Worm (Caenorhabditis elegans) whole organism, late embryonic: ENCODE results near the gene srbc-22.
A peak's percentile ranks its signal among the peaks of the same experiment; 100 is the strongest.

Source experiments
- C08G9.2 ChIP-seq: sonication (generic microtip); optimal IDR thresholded peaks from 2 replicates; lab custom pipeline; 2016; ENCODE audit warnings: mild to moderate bottlenecking, missing genetic modification characterization, moderate library complexity, missing compliant biosample characterization
- C38D4.7 ChIP-seq: fragments of 200-800 bp; sonication (Bioruptor generic); optimal IDR thresholded peaks from 2 replicates; lab custom pipeline; 2018; ENCODE audit warnings: mild to moderate bottlenecking, missing genetic modification characterization, moderate library complexity, missing compliant biosample characterization
- F13H6.1 ChIP-seq: sonication (generic microtip); optimal IDR thresholded peaks from 2 replicates; lab custom pipeline; 2016; ENCODE audit warnings: missing genetic modification characterization, missing compliant biosample characterization
- K02D7.2 ChIP-seq: sonication (generic microtip); optimal IDR thresholded peaks from 2 replicates; lab custom pipeline; 2017; ENCODE audit warnings: mild to moderate bottlenecking, missing genetic modification characterization, missing compliant biosample characterization
- K09A11.1 ChIP-seq: sonication (generic microtip); optimal IDR thresholded peaks from 2 replicates; lab custom pipeline; 2017; ENCODE audit warnings: antibody characterized with exemption, mild to moderate bottlenecking, missing genetic modification characterization, missing compliant biosample characterization; ENCODE audit not compliant: insufficient read depth
- T23F11.4 ChIP-seq: fragments of 200-800 bp; sonication (Bioruptor generic); optimal IDR thresholded peaks from 2 replicates; lab custom pipeline; 2018; ENCODE audit warnings: mild to moderate bottlenecking, missing genetic modification characterization, missing compliant biosample characterization
- ahr-1 ChIP-seq: sonication (generic microtip); optimal IDR thresholded peaks from 2 replicates; lab custom pipeline; 2016; ENCODE audit warnings: missing genetic modification characterization, missing compliant biosample characterization
- ama-1 ChIP-seq: fragments of 150-350 bp; optimal IDR thresholded peaks from 2 replicates; lab custom pipeline; 2014
- ceh-19 ChIP-seq: fragments of 200-800 bp; sonication (Bioruptor generic); optimal IDR thresholded peaks from 2 replicates; lab custom pipeline; 2018; ENCODE audit warnings: mild to moderate bottlenecking, missing genetic modification characterization, missing compliant biosample characterization
- ceh-30 ChIP-seq: fragments of 150-350 bp; optimal IDR thresholded peaks from 2 replicates; lab custom pipeline; 2014; ENCODE audit warnings: missing biosample characterization, missing genetic modification characterization
- ceh-31 ChIP-seq: sonication (generic microtip); optimal IDR thresholded peaks from 2 replicates; lab custom pipeline; 2016; ENCODE audit warnings: missing genetic modification characterization, missing compliant biosample characterization
- ceh-34 ChIP-seq: sonication (generic microtip); optimal IDR thresholded peaks from 2 replicates; lab custom pipeline; 2016; ENCODE audit warnings: mild to moderate bottlenecking, missing genetic modification characterization, missing compliant biosample characterization
- ceh-45 ChIP-seq: fragments of 200-800 bp; sonication (Bioruptor generic); IDR thresholded peaks from 2 replicates; pipeline ENCODE4 v1.3.6; 2022; ENCODE audit warnings: missing genetic modification reagents, missing genetic modification characterization, missing compliant biosample characterization
- ceh-48 ChIP-seq: sonication (generic microtip); optimal IDR thresholded peaks from 2 replicates; lab custom pipeline; 2016; ENCODE audit warnings: missing genetic modification characterization, inconsistent platforms, missing compliant biosample characterization
- ceh-6 ChIP-seq: fragments of 200-800 bp; sonication (Bioruptor generic); optimal IDR thresholded peaks from 2 replicates; lab custom pipeline; 2018; ENCODE audit warnings: mild to moderate bottlenecking, missing genetic modification characterization, missing compliant biosample characterization
- che-1 ChIP-seq: sonication (generic microtip); optimal IDR thresholded peaks from 2 replicates; lab custom pipeline; 2016; ENCODE audit warnings: mild to moderate bottlenecking, missing genetic modification characterization, missing compliant biosample characterization
- dmd-4 ChIP-seq: sonication (generic microtip); optimal IDR thresholded peaks from 2 replicates; lab custom pipeline; 2016; ENCODE audit warnings: borderline replicate concordance, missing genetic modification characterization, missing compliant biosample characterization
- dve-1 ChIP-seq: sonication (generic microtip); optimal IDR thresholded peaks from 2 replicates; lab custom pipeline; 2017; ENCODE audit warnings: antibody characterized with exemption, mild to moderate bottlenecking, missing genetic modification characterization, missing compliant biosample characterization
- elt-4 ChIP-seq: sonication (generic microtip); optimal IDR thresholded peaks from 2 replicates; lab custom pipeline; 2016; ENCODE audit warnings: missing genetic modification characterization, missing compliant biosample characterization
- ets-4 ChIP-seq: sonication (generic microtip); optimal IDR thresholded peaks from 2 replicates; lab custom pipeline; 2016; ENCODE audit warnings: missing genetic modification characterization, missing compliant biosample characterization
- eyg-1 ChIP-seq: sonication (generic microtip); optimal IDR thresholded peaks from 2 replicates; lab custom pipeline; 2016; ENCODE audit warnings: missing genotype, missing genetic modification characterization, missing compliant biosample characterization
- fax-1 ChIP-seq: sonication (generic microtip); optimal IDR thresholded peaks from 2 replicates; lab custom pipeline; 2016; ENCODE audit warnings: missing genotype, missing genetic modification characterization, missing compliant biosample characterization
- fkh-10 ChIP-seq: fragments of 150-350 bp; optimal IDR thresholded peaks from 2 replicates; lab custom pipeline; 2014; ENCODE audit warnings: missing biosample characterization, missing genetic modification reagents, missing genetic modification characterization
- fkh-6 ChIP-seq: sonication (generic microtip); optimal IDR thresholded peaks from 2 replicates; lab custom pipeline; 2016; ENCODE audit warnings: missing genetic modification characterization, missing compliant biosample characterization
- hlh-30 ChIP-seq: sonication (generic microtip); optimal IDR thresholded peaks from 2 replicates; lab custom pipeline; 2017; ENCODE audit warnings: antibody characterized with exemption, missing genetic modification characterization, missing compliant biosample characterization; ENCODE audit not compliant: insufficient read depth
- hlh-6 ChIP-seq: sonication (generic microtip); optimal IDR thresholded peaks from 2 replicates; lab custom pipeline; 2016; ENCODE audit warnings: missing genotype, missing genetic modification characterization, missing compliant biosample characterization
- lim-6 ChIP-seq: sonication (generic microtip); optimal IDR thresholded peaks from 2 replicates; lab custom pipeline; 2016; ENCODE audit warnings: missing genetic modification characterization, missing compliant biosample characterization
- mec-3 ChIP-seq: sonication (generic microtip); optimal IDR thresholded peaks from 2 replicates; lab custom pipeline; 2016; ENCODE audit warnings: borderline replicate concordance, missing genetic modification characterization, missing compliant biosample characterization
- nfya-1 ChIP-seq: sonication (generic microtip); optimal IDR thresholded peaks from 2 replicates; lab custom pipeline; 2017; ENCODE audit warnings: missing genetic modification characterization, mild to moderate bottlenecking, missing compliant biosample characterization, antibody characterized with exemption, moderate library complexity
- pag-3 ChIP-seq: sonication (generic microtip); optimal IDR thresholded peaks from 2 replicates; lab custom pipeline; 2016; ENCODE audit warnings: missing compliant biosample characterization, missing genetic modification characterization, borderline replicate concordance
- pax-1 ChIP-seq: fragments of 150-350 bp; optimal IDR thresholded peaks from 2 replicates; lab custom pipeline; 2014; ENCODE audit warnings: missing biosample characterization, missing genetic modification characterization
- pha-2 ChIP-seq: sonication (generic microtip); optimal IDR thresholded peaks from 2 replicates; lab custom pipeline; 2017; ENCODE audit warnings: mild to moderate bottlenecking, missing genetic modification characterization, missing compliant biosample characterization
- pha-4 ChIP-seq: fragments of 150-350 bp; optimal IDR thresholded peaks from 2 replicates; lab custom pipeline; 2018; ENCODE audit warnings: missing biosample characterization, missing genetic modification reagents, missing genetic modification characterization
- pros-1 ChIP-seq: fragments of 150-350 bp; optimal IDR thresholded peaks from 2 replicates; lab custom pipeline; 2014; ENCODE audit warnings: missing biosample characterization, missing genetic modification reagents, missing genetic modification characterization
- ref-2 ChIP-seq: sonication (generic microtip); optimal IDR thresholded peaks from 2 replicates; lab custom pipeline; 2016; ENCODE audit warnings: missing genetic modification characterization, missing compliant biosample characterization
- sdc-2 ChIP-seq: sonication (generic microtip); optimal IDR thresholded peaks from 2 replicates; lab custom pipeline; 2016; ENCODE audit warnings: missing genotype, missing genetic modification characterization, missing compliant biosample characterization
- sox-4 ChIP-seq: sonication (generic microtip); optimal IDR thresholded peaks from 2 replicates; lab custom pipeline; 2017; ENCODE audit warnings: mild to moderate bottlenecking, missing genetic modification characterization, inconsistent platforms, missing compliant biosample characterization
- tbx-2 ChIP-seq: sonication (generic microtip); optimal IDR thresholded peaks from 2 replicates; lab custom pipeline; 2016; ENCODE audit warnings: missing genetic modification characterization, missing compliant biosample characterization
- ttx-3 ChIP-seq: sonication (generic microtip); optimal IDR thresholded peaks from 2 replicates; lab custom pipeline; 2016; ENCODE audit warnings: missing genetic modification reagents, missing genetic modification characterization, missing compliant biosample characterization
- unc-3 ChIP-seq, 2 experiments: fragments of 200-800 bp in 1 of 2; sonication (Bioruptor generic) in 1 of 2; sonication (generic microtip) in 1 of 2; conservative IDR thresholded peaks in 1 of 2; optimal IDR thresholded peaks in 1 of 2; 2 replicates each; pipeline versions ENCODE4 v1.3.6 to Lab custom; 2016 to 2022; ENCODE audit warnings: missing compliant biosample characterization in 2 of 2, missing genetic modification characterization in 2 of 2, missing genetic modification reagents in 1 of 2
- unc-42 ChIP-seq: sonication (generic microtip); optimal IDR thresholded peaks from 2 replicates; lab custom pipeline; 2016; ENCODE audit warnings: missing genotype, missing genetic modification characterization, missing compliant biosample characterization
- unc-86 ChIP-seq: sonication (generic microtip); optimal IDR thresholded peaks from 2 replicates; lab custom pipeline; 2016; ENCODE audit warnings: missing genetic modification characterization, missing compliant biosample characterization
- ztf-16 ChIP-seq: sonication (generic microtip); optimal IDR thresholded peaks from 2 replicates; lab custom pipeline; 2017; ENCODE audit warnings: missing genetic modification characterization, missing compliant biosample characterization

The srbc-22 gene

ce11 chrV:2156830-2157229 is at the start of gene srbc-22:
Gene srbc-22 (plus strand): TSS chrV:2157130.
- no peak for TF ChIP-seq mec-3 (tag; lab: Kevin White, UChicago)
- no peak for TF ChIP-seq ref-2 (tag; lab: Kevin White, UChicago)
- TF ChIP-seq eyg-1 (tag; lab: Kevin White, UChicago), result no peak
- no peak for TF ChIP-seq lim-6
- TF ChIP-seq K09A11.1 (tag; lab: Kevin White, UChicago), result no peak
- no peak for TF ChIP-seq ceh-6
- no peak for TF ChIP-seq ceh-30 (tag; lab: Kevin White, UChicago)
- TF ChIP-seq, all 69 proteins: peak for 0

ce11 chrV:2109295-2109694 is 47.6 kb upstream of the srbc-22 start, which contains the start of gene ckb-4:
Gene ckb-4 (minus strand): TSS chrV:2109434.
- TF ChIP-seq ceh-31 (tag; lab: Kevin White, UChicago), result peak; percentile 19
- TF ChIP-seq elt-4, result no peak
- no peak for TF ChIP-seq ceh-34
- no peak for TF ChIP-seq ztf-16 (tag; lab: Kevin White, UChicago)
- no peak for TF ChIP-seq fkh-6
- no peak for TF ChIP-seq F13H6.1 (tag; lab: Kevin White, UChicago)
- peak; percentile 11 for TF ChIP-seq nfya-1 (tag; lab: Kevin White, UChicago)
- TF ChIP-seq ets-4 (tag; lab: Kevin White, UChicago), result no peak
- TF ChIP-seq dve-1 (tag; lab: Kevin White, UChicago), result no peak
- TF ChIP-seq T23F11.4 (GFP tag; lab: Kevin White, UChicago), result no peak
- TF ChIP-seq unc-42 (tag; lab: Kevin White, UChicago), result peak; percentile 82
- TF ChIP-seq sox-4 (tag; lab: Kevin White, UChicago), result no peak
- TF ChIP-seq ceh-30 (tag; lab: Kevin White, UChicago), result no peak
- no peak for TF ChIP-seq C38D4.7 (GFP tag; lab: Kevin White, UChicago)
- no peak for TF ChIP-seq dmd-4
- no peak for TF ChIP-seq hlh-6 (tag; lab: Kevin White, UChicago)
- no peak for TF ChIP-seq fkh-10 (GFP tag; lab: Kevin White, UChicago)
- TF ChIP-seq pros-1 (tag; lab: Kevin White, UChicago), result no peak
- TF ChIP-seq ama-1 (lab: Kevin White, UChicago), result no peak
- no peak for TF ChIP-seq ceh-6
- peak; percentile 62 for TF ChIP-seq ceh-48 (tag; lab: Kevin White, UChicago)
- no peak for TF ChIP-seq K09A11.1 (tag; lab: Kevin White, UChicago)

- TF ChIP-seq sdc-2 (tag; lab: Kevin White, UChicago) (no peak), unc-42 (tag; lab: Kevin White, UChicago) (no peak), dve-1 (tag; lab: Kevin White, UChicago) (no peak), ceh-31 (tag; lab: Kevin White, UChicago) (no peak), pag-3 (tag; lab: Kevin White, UChicago) (no peak), ceh-19 (GFP tag; lab: Kevin White, UChicago) (no peak), elt-4 (no peak), C08G9.2 (tag; lab: Kevin White, UChicago) (no peak), ceh-6 (no peak), ttx-3 (no peak), pha-2 (no peak), pax-1 (no peak), ceh-34 (no peak), ceh-45 (no peak), tbx-2 (tag; lab: Kevin White, UChicago) (no peak)
Observed at ce11 chrV:2110368-2110767, 46.6 kb upstream of the srbc-22 start, which contains the start of gene F22F7.3. Gene F22F7.3 (plus strand): TSS chrV:2110668.

ce11 chrV:2118574-2118973 is 38.4 kb upstream of the srbc-22 start, which contains the start of gene bgnt-1.2:
Gene bgnt-1.2 (minus strand): TSS chrV:2118674.
- TF ChIP-seq ceh-6 (no peak), K09A11.1 (tag; lab: Kevin White, UChicago) (no peak), elt-4 (no peak), unc-86 (no peak), K02D7.2 (no peak), fax-1 (no peak), ttx-3 (no peak), sdc-2 (tag; lab: Kevin White, UChicago) (no peak), hlh-30 (tag; lab: Kevin White, UChicago) (no peak), che-1 (tag; lab: Kevin White, UChicago) (no peak), ahr-1 (tag; lab: Kevin White, UChicago) (no peak), dmd-4 (no peak), pha-4 (no peak), unc-3 (GFP tag; conservative IDR thresholded peaks at IDR 0.05; lab: Robert Waterston, UW) (no peak), unc-3 (tag; optimal IDR thresholded peaks at IDR 0.05; lab: Kevin White, UChicago) (no peak), pag-3 (tag; lab: Kevin White, UChicago) (no peak)
